Fruit fly (Drosophila melanogaster) ovary, adult (tissue): ENCODE data around the gene CkIIalpha-i3.

Experiments
- CG17801 ChIP-seq: fragments of 200-800 bp; optimal IDR thresholded peaks from 2 replicates; lab custom pipeline; 2019; ENCODE audit warnings: missing biosample characterization, mild to moderate bottlenecking, missing genetic modification characterization, moderate library complexity; ENCODE audit not compliant: partially characterized antibody

CkIIalpha-i3 gene

DNA sequence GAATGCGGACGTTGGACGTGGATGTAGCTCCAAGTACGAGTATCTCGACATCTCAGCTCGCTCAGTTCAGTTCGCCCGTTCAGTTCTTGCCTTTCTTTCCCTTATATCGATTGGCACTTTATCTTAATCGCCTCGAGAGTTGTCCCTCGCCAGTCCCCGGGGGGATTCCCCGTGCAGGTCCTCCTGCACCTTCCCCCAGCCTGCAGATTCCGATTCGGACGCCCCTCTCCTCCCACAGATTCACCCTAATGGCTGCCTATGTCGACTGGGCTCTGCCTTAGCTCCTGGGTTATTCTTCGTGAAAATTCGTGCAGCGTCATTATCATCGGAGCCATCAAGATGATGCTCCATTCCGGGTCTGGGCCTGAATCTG, 13.4 kb downstream of the CkIIalpha-i3 start:
- no peak for TF ChIP-seq CG17801 (GFP tag; lab: Kevin White, UChicago)

DNA sequence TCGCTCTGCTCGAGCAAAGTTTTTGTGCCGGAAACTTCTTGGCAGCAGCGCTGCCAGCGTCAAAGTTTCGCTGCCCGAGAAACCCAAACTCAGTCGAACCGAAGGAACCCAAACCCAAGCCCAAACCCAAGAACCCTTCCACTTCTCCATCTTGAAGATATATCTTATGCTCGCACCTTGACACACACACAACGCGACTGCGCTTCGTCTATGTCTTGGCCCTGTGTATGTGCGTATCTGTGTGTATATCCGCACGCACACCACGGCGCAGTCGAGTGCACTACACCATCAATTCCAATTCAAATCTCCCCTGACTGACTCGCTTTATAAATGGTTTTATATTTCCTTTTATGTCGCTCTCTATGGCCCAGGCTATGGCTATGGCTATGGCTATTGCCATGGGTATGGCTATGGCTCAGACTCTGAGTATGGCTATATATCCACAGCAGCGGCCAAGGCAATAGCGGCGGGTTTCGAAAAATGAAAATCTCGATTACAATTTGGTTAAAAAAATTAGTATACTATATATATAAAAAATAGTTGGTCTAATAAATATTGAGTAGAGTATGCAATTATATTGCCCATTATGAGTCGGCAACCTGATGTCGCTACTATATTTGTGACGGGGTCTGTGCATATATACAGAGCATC, 13.9 kb downstream of the CkIIalpha-i3 start:
- no peak for TF ChIP-seq CG17801 (GFP tag; lab: Kevin White, UChicago)

DNA sequence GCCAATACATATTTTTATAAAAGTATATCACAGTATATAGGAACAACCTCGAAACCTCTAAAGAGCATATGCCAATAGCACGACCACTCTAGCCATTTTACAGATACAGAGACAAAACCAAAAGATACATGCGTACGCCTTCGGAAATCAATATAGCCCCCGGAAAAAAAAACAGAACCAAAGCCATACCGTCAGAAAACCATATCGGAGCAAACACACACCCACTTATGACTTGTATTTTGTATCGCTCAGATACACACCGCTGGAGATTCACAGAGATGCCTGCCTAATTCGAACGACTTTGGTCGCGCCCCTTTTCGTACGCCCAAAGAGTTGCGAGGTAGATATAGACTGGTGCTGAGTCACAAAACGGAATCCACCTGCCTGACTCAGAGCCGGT, 14.9 kb downstream of the CkIIalpha-i3 start:
- TF ChIP-seq CG17801 (GFP tag; lab: Kevin White, UChicago): no peak

DNA sequence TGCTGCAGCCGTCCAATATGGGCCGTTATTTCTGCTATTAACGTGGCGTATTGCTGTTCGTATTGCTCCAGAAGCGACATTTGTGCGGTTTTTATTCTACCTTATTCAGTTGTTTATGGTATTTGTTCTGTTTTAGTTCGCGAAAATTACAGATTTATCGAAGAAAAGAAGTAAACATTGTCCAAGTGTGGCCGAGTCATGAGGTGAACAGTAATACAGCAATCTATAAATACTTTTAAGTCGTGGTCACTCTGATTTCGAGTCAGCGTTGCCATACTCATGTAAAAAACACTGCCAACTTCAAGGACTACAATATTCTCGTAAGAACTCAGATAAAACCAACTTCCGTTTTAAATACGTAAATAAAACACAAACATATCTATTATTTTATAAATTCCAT, 17.7 kb downstream of the CkIIalpha-i3 start, which contains the start of gene Vti1a:
Gene Vti1a, minus strand, starts transcription at position 221 of the 400 bp plus-strand sequence.
- TF ChIP-seq CG17801 (GFP tag; lab: Kevin White, UChicago): peak; percentile 32

- no peak for TF ChIP-seq CG17801 (GFP tag; lab: Kevin White, UChicago)
These were observed 20.2 kb downstream of the CkIIalpha-i3 start, which contains the start of the genes CG32483 and RabX6 for dm6 chr3L:690031-690686. Gene CG32483, minus strand, starts transcription at chr3L:690081. Gene RabX6, plus strand, starts transcription at chr3L:690517.

- no peak for TF ChIP-seq CG17801 (GFP tag; lab: Kevin White, UChicago)
These were observed 22.5 kb downstream of the CkIIalpha-i3 start, which contains the start of gene hiro for dm6 chr3L:687858-688257. Gene hiro, minus strand, starts transcription at chr3L:687958.

DNA sequence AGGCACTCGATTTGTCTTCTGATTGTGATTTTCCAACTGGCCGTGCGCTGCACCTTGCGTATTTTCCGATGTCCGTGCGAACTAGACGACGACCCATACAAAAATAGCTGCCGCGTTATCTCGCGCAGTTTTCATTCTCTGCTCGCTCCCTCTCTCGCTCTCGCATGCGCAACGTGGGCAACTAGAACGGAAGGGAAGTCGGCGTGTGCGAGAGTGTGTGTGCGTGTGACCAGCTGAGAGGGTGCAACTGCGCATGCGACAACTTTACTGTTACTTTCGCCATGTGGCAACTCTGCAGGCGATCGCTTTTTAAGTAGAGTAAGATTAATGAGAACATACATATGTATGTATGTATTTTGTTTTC, 25.0 kb downstream of the CkIIalpha-i3 start, which contains the start of gene ebd1:
Gene ebd1, minus strand, starts transcription at position 109 of the 364 bp plus-strand sequence.
- no peak for TF ChIP-seq CG17801 (GFP tag; lab: Kevin White, UChicago)

DNA sequence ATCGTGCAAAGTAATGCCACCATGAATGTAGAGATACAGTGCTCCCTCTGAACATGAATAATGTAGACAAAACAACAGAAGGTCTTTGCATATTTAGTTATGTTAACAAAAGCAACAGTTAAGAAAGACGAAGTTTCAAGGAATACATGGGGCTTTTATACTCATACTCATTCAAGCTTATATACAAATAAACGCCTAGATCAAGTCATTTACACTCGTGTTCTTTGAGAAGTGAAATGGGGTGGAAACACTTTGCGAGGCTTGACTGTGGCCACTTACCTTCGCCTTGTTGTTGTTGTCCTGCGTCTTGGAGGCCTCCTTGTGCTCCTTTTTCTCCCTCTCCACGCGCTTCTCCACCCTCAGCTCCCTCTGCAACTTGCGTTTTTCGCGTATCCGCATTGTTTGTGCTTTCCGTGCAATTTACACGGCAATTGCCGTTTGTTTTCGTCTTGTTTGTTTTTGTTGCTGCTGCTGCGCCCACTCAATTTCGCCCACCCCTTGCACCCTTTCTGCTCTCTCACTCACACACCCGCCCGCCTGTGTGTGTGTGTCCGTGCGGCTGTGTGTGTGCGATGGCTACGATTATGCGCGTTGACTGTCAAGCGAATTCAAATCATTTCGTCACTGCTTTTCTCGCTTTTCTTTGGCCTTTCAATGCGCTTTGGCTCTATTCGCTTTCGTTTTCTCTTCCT, 25.5 kb downstream of the CkIIalpha-i3 start:
- no peak for TF ChIP-seq CG17801 (GFP tag; lab: Kevin White, UChicago)

DNA sequence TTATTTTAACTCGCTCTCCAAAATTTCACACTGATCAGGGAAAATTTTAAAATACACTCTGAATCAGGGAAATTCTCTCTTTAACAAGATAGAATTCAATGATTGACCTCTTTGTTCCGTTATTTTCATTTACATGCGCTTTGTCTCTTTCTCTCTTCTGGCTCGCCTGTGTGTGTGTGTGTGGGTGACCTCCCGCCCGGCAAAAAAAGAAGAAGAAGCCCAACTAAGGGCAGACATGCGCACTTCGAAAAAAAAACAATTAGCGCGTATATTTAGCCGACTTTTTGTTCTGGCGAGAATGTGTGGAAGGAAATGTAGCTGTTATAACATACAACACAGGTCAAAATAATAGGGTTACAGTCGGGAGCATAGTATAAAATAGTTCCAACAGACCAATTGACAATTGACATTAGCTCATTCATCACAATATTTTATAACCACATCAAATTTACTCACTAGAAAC, 28.0 kb downstream of the CkIIalpha-i3 start, which contains the start of gene CG3386:
Gene CG3386, minus strand, starts transcription at position 51 of the 463 bp plus-strand sequence.
- TF ChIP-seq CG17801 (GFP tag; lab: Kevin White, UChicago): no peak

- TF ChIP-seq CG17801 (GFP tag; lab: Kevin White, UChicago): peak; percentile 49
These were observed 28.5 kb downstream of the CkIIalpha-i3 start for dm6 chr3L:681793-682369.

dm6 chr3L:680258-680657, 30.1 kb downstream of the CkIIalpha-i3 start, which contains the start of gene CG17129:
Gene CG17129, minus strand, starts transcription at chr3L:680326.
- peak; percentile 70 for TF ChIP-seq CG17801 (GFP tag; lab: Kevin White, UChicago)

dm6 chr3L:675856-676255, 34.6 kb downstream of the CkIIalpha-i3 start:
- no peak for TF ChIP-seq CG17801 (GFP tag; lab: Kevin White, UChicago)

DNA sequence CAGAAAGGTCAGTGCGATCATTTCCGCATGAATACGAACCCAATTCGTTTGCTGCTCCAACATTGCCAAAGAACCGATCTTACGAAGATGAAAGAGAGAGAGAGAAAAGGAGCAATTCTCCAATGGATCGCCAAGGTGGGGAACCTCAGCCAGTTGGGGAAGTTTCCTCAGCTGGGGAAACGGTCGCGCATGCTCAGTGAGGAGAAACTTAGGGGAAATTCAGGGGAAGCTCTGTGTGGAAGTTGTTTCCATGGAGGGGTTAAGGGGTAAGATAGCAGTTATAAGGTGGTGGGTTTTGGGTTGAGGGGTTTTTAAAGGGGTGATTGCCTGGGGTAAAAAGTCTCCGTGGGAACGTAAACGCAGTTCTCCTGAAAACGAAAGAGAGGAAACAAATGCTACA, 37.1 kb downstream of the CkIIalpha-i3 start:
- TF ChIP-seq CG17801 (GFP tag; lab: Kevin White, UChicago): no peak

- TF ChIP-seq CG17801 (GFP tag; lab: Kevin White, UChicago): no peak
These were observed 43.9 kb downstream of the CkIIalpha-i3 start for dm6 chr3L:666544-666943.

- TF ChIP-seq CG17801 (GFP tag; lab: Kevin White, UChicago): no peak
These were observed 46.5 kb downstream of the CkIIalpha-i3 start for dm6 chr3L:663880-664279.
